Worm (Caenorhabditis elegans) whole organism, late embryonic: Measurements from ENCODE around the gene K09C4.4.

Source experiments
- C38D4.7 ChIP-seq: fragments of 200-800 bp; sonication (Bioruptor generic); optimal IDR thresholded peaks from 2 replicates; lab custom pipeline; 2018; ENCODE audit warnings: mild to moderate bottlenecking, missing genetic modification characterization, moderate library complexity, missing compliant biosample characterization
- T23F11.4 ChIP-seq: fragments of 200-800 bp; sonication (Bioruptor generic); optimal IDR thresholded peaks from 2 replicates; lab custom pipeline; 2018; ENCODE audit warnings: mild to moderate bottlenecking, missing genetic modification characterization, missing compliant biosample characterization
- ahr-1 ChIP-seq: sonication (generic microtip); optimal IDR thresholded peaks from 2 replicates; lab custom pipeline; 2016; ENCODE audit warnings: missing genetic modification characterization, missing compliant biosample characterization
- ama-1 ChIP-seq: fragments of 150-350 bp; optimal IDR thresholded peaks from 2 replicates; lab custom pipeline; 2014
- ceh-14 ChIP-seq: sonication (generic microtip); optimal IDR thresholded peaks from 2 replicates; lab custom pipeline; 2016; ENCODE audit warnings: missing genotype, missing genetic modification characterization, missing compliant biosample characterization
- ceh-18 ChIP-seq: sonication (generic microtip); optimal IDR thresholded peaks from 2 replicates; lab custom pipeline; 2016; ENCODE audit warnings: missing genetic modification characterization, missing compliant biosample characterization
- ceh-2 ChIP-seq: sonication (generic microtip); optimal IDR thresholded peaks from 2 replicates; lab custom pipeline; 2016; ENCODE audit warnings: missing genotype, missing genetic modification characterization, missing compliant biosample characterization
- ceh-22 ChIP-seq: sonication (generic microtip); optimal IDR thresholded peaks from 2 replicates; lab custom pipeline; 2017; ENCODE audit warnings: missing biosample characterization, missing genetic modification characterization
- ceh-24 ChIP-seq: sonication (generic microtip); optimal IDR thresholded peaks from 2 replicates; lab custom pipeline; 2016; ENCODE audit warnings: mild to moderate bottlenecking, missing genetic modification characterization, missing compliant biosample characterization
- ceh-31 ChIP-seq: sonication (generic microtip); optimal IDR thresholded peaks from 2 replicates; lab custom pipeline; 2016; ENCODE audit warnings: missing genetic modification characterization, missing compliant biosample characterization
- ceh-34 ChIP-seq: sonication (generic microtip); optimal IDR thresholded peaks from 2 replicates; lab custom pipeline; 2016; ENCODE audit warnings: mild to moderate bottlenecking, missing genetic modification characterization, missing compliant biosample characterization
- ceh-45 ChIP-seq: fragments of 200-800 bp; sonication (Bioruptor generic); IDR thresholded peaks from 2 replicates; pipeline ENCODE4 v1.3.6; 2022; ENCODE audit warnings: missing genetic modification reagents, missing genetic modification characterization, missing compliant biosample characterization
- ceh-48 ChIP-seq: sonication (generic microtip); optimal IDR thresholded peaks from 2 replicates; lab custom pipeline; 2016; ENCODE audit warnings: missing genetic modification characterization, inconsistent platforms, missing compliant biosample characterization
- ceh-6 ChIP-seq: fragments of 200-800 bp; sonication (Bioruptor generic); optimal IDR thresholded peaks from 2 replicates; lab custom pipeline; 2018; ENCODE audit warnings: mild to moderate bottlenecking, missing genetic modification characterization, missing compliant biosample characterization
- che-1 ChIP-seq: sonication (generic microtip); optimal IDR thresholded peaks from 2 replicates; lab custom pipeline; 2016; ENCODE audit warnings: mild to moderate bottlenecking, missing genetic modification characterization, missing compliant biosample characterization
- dmd-4 ChIP-seq: sonication (generic microtip); optimal IDR thresholded peaks from 2 replicates; lab custom pipeline; 2016; ENCODE audit warnings: borderline replicate concordance, missing genetic modification characterization, missing compliant biosample characterization
- elt-2 ChIP-seq: sonication (generic microtip); optimal IDR thresholded peaks from 2 replicates; lab custom pipeline; 2016; ENCODE audit warnings: missing genetic modification reagents, missing genetic modification characterization, missing compliant biosample characterization
- eyg-1 ChIP-seq: sonication (generic microtip); optimal IDR thresholded peaks from 2 replicates; lab custom pipeline; 2016; ENCODE audit warnings: missing genotype, missing genetic modification characterization, missing compliant biosample characterization
- fax-1 ChIP-seq: sonication (generic microtip); optimal IDR thresholded peaks from 2 replicates; lab custom pipeline; 2016; ENCODE audit warnings: missing genotype, missing genetic modification characterization, missing compliant biosample characterization
- fkh-10 ChIP-seq: fragments of 150-350 bp; optimal IDR thresholded peaks from 2 replicates; lab custom pipeline; 2014; ENCODE audit warnings: missing biosample characterization, missing genetic modification reagents, missing genetic modification characterization
- gmeb-2 ChIP-seq: sonication (generic microtip); optimal IDR thresholded peaks from 2 replicates; lab custom pipeline; 2016; ENCODE audit warnings: missing genetic modification characterization, inconsistent platforms, missing compliant biosample characterization
- hlh-15 ChIP-seq: sonication (generic microtip); optimal IDR thresholded peaks from 2 replicates; lab custom pipeline; 2016; ENCODE audit warnings: missing genetic modification characterization, missing compliant biosample characterization
- hlh-30 ChIP-seq: sonication (generic microtip); optimal IDR thresholded peaks from 2 replicates; lab custom pipeline; 2017; ENCODE audit warnings: antibody characterized with exemption, missing genetic modification characterization, missing compliant biosample characterization; ENCODE audit not compliant: insufficient read depth
- hlh-8 ChIP-seq: sonication (generic microtip); optimal IDR thresholded peaks from 2 replicates; lab custom pipeline; 2016; ENCODE audit warnings: missing genotype, missing genetic modification characterization, missing compliant biosample characterization
- madf-2 ChIP-seq: sonication (generic microtip); optimal IDR thresholded peaks from 2 replicates; lab custom pipeline; 2017; ENCODE audit warnings: missing genetic modification characterization, missing compliant biosample characterization
- mec-3 ChIP-seq: sonication (generic microtip); optimal IDR thresholded peaks from 2 replicates; lab custom pipeline; 2016; ENCODE audit warnings: borderline replicate concordance, missing genetic modification characterization, missing compliant biosample characterization
- nfya-1 ChIP-seq: sonication (generic microtip); optimal IDR thresholded peaks from 2 replicates; lab custom pipeline; 2017; ENCODE audit warnings: missing genetic modification characterization, mild to moderate bottlenecking, missing compliant biosample characterization, antibody characterized with exemption, moderate library complexity
- nhr-232 ChIP-seq: sonication (generic microtip); optimal IDR thresholded peaks from 2 replicates; lab custom pipeline; 2016; ENCODE audit warnings: missing genetic modification characterization, missing compliant biosample characterization
- npax-4 ChIP-seq: sonication (generic microtip); optimal IDR thresholded peaks from 2 replicates; lab custom pipeline; 2016; ENCODE audit warnings: missing genetic modification characterization, missing compliant biosample characterization
- odd-2 ChIP-seq: sonication (generic microtip); optimal IDR thresholded peaks from 2 replicates; lab custom pipeline; 2017; ENCODE audit warnings: antibody characterized with exemption, mild to moderate bottlenecking, missing genetic modification characterization, missing compliant biosample characterization
- pqm-1 ChIP-seq: sonication (generic microtip); optimal IDR thresholded peaks from 2 replicates; lab custom pipeline; 2016; ENCODE audit warnings: missing genetic modification characterization, missing compliant biosample characterization
- pros-1 ChIP-seq: fragments of 150-350 bp; optimal IDR thresholded peaks from 2 replicates; lab custom pipeline; 2014; ENCODE audit warnings: missing biosample characterization, missing genetic modification reagents, missing genetic modification characterization
- rnt-1 ChIP-seq: sonication (generic microtip); optimal IDR thresholded peaks from 2 replicates; lab custom pipeline; 2016; ENCODE audit warnings: missing genetic modification characterization, missing compliant biosample characterization
- tbx-7 ChIP-seq: sonication (generic microtip); optimal IDR thresholded peaks from 2 replicates; lab custom pipeline; 2016; ENCODE audit warnings: missing genotype, missing genetic modification characterization, missing compliant biosample characterization
- unc-3 ChIP-seq, 2 experiments: fragments of 200-800 bp in 1 of 2; sonication (Bioruptor generic) in 1 of 2; sonication (generic microtip) in 1 of 2; conservative IDR thresholded peaks in 1 of 2; optimal IDR thresholded peaks in 1 of 2; 2 replicates each; pipeline versions ENCODE4 v1.3.6 to Lab custom; 2016 to 2022; ENCODE audit warnings: missing compliant biosample characterization in 2 of 2, missing genetic modification characterization in 2 of 2, missing genetic modification reagents in 1 of 2
- unc-55 ChIP-seq: sonication (generic microtip); optimal IDR thresholded peaks from 2 replicates; lab custom pipeline; 2017; ENCODE audit warnings: missing biosample characterization, missing genetic modification reagents, missing genetic modification characterization
- unc-86 ChIP-seq: sonication (generic microtip); optimal IDR thresholded peaks from 2 replicates; lab custom pipeline; 2016; ENCODE audit warnings: missing genetic modification characterization, missing compliant biosample characterization
- zip-5 ChIP-seq: sonication (generic microtip); optimal IDR thresholded peaks from 2 replicates; lab custom pipeline; 2016; ENCODE audit warnings: missing genetic modification characterization, missing compliant biosample characterization
- ztf-16 ChIP-seq: sonication (generic microtip); optimal IDR thresholded peaks from 2 replicates; lab custom pipeline; 2017; ENCODE audit warnings: missing genetic modification characterization, missing compliant biosample characterization

Gene K09C4.4

DNA sequence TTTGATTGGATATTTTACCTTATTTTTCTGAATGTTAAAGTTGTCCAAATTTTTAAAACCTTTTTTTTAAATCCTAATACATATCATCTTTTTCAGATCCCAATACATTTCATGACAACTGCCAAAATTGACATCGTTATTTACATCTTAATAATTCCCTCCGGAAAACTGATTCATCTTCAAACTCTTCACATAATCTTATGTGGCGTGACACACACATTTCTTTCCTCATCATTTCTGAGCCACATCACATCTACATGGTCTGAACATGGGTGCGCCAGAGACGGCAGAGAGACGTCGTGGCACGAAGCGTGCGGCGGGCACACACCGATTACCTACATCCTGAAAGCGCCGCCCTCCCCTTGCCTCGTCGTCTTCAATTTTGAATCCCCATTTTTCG is 36.8 kb upstream of the K09C4.4 start, which contains the start of gene tba-9:
tba-9 (plus strand) TSS at position 301 of the 400 bp plus-strand sequence.
- TF ChIP-seq ceh-18 (tag; lab: Kevin White, UChicago) (no peak), zip-5 (no peak), ceh-34 (tag; lab: Kevin White, UChicago) (no peak), elt-2 (tag; lab: Kevin White, UChicago) (no peak), pros-1 (tag; lab: Kevin White, UChicago) (no peak), ceh-6 (no peak), C38D4.7 (GFP tag; lab: Kevin White, UChicago) (no peak), ztf-16 (tag; lab: Kevin White, UChicago) (no peak), ceh-22 (tag; lab: Kevin White, UChicago) (no peak), ceh-24 (tag; lab: Kevin White, UChicago) (no peak), unc-86 (tag; lab: Kevin White, UChicago) (no peak), odd-2 (no peak), fax-1 (tag; lab: Kevin White, UChicago) (no peak), unc-3 (GFP tag; conservative IDR thresholded peaks at IDR 0.05; lab: Robert Waterston, UW) (no peak), unc-3 (tag; optimal IDR thresholded peaks at IDR 0.05; lab: Kevin White, UChicago) (no peak)

DNA sequence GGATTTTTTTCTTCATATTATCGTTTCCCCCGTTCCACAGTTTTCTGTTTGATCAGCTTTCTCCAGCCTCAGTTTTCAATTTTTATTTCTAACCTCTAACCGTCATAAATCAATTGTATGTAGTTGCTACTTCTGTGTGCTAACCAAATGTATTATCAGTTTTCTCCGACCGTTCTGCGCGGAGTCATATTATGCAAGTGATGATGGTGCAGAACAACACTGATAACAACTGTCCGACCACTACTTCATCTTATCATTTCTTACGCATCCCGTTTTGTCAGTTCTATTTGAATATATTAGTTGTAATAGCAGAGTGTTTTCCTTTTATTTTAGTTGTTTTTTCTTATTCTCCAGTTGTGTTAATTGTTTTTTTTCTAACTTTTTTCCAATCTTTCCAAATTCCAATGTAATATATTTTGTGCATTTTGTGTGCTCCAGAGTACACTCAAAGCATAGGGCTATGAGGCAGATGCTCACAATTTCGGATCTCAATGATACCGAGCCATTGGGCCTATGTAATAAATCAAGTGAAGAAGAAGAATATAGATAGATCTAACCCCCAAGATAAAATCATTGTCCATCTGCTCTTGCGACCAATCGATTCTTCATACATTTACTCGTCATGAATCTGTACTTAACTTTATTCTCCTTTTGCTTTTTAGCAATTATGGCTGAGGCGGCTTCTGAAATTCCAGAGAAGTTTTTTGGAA is 32.3 kb upstream of the K09C4.4 start, which contains the start of gene lbp-3:
lbp-3 (plus strand) TSS at position 589 of the 710 bp plus-strand sequence.
- no peak for TF ChIP-seq eyg-1
- peak; percentile 97 for TF ChIP-seq elt-2 (tag; lab: Kevin White, UChicago)
- TF ChIP-seq che-1 (tag; lab: Kevin White, UChicago), result no peak
- peak; percentile 39 for TF ChIP-seq pqm-1 (tag; lab: Kevin White, UChicago)
- no peak for TF ChIP-seq tbx-7
- peak; percentile 53 for TF ChIP-seq unc-55 (GFP tag; lab: Kevin White, UChicago)
- no peak for TF ChIP-seq T23F11.4
- TF ChIP-seq unc-3 (GFP tag; conservative IDR thresholded peaks at IDR 0.05; lab: Robert Waterston, UW), result no peak
- TF ChIP-seq unc-3 (tag; optimal IDR thresholded peaks at IDR 0.05; lab: Kevin White, UChicago), result no peak
- no peak for TF ChIP-seq ceh-34 (tag; lab: Kevin White, UChicago)
- no peak for TF ChIP-seq fax-1 (tag; lab: Kevin White, UChicago)
- TF ChIP-seq, all 69 proteins: peak for 3

DNA sequence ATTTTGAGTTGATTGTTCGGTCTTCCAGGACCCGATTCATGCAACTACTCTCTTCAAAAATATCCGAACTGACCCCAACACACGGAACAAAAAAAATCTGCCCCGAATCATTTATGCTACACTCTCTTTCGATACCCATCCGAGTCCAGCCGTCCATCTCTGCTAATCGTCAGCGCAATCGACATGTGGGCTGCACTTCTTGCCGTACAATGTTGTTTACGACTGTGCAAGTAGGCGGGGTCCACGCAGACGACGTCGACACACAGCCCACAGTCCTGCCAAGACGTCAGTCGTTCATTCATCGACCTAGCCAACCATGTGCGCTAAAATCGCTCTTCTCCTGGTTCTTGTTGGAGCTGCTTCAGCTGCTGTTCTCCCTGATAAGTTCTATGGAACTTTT is 30.4 kb upstream of the K09C4.4 start, which contains the start of gene lbp-1:
lbp-1 (plus strand) TSS at position 301 of the 400 bp plus-strand sequence.
- TF ChIP-seq hlh-30 (tag; lab: Kevin White, UChicago) (no peak), ceh-48 (no peak), unc-3 (GFP tag; conservative IDR thresholded peaks at IDR 0.05; lab: Robert Waterston, UW) (no peak), unc-3 (tag; optimal IDR thresholded peaks at IDR 0.05; lab: Kevin White, UChicago) (no peak), dmd-4 (tag; lab: Kevin White, UChicago) (no peak), madf-2 (tag; lab: Kevin White, UChicago) (no peak), ceh-18 (tag; lab: Kevin White, UChicago) (no peak), ceh-34 (tag; lab: Kevin White, UChicago) (no peak), mec-3 (no peak), gmeb-2 (no peak), ceh-14 (tag; lab: Kevin White, UChicago) (no peak)

DNA sequence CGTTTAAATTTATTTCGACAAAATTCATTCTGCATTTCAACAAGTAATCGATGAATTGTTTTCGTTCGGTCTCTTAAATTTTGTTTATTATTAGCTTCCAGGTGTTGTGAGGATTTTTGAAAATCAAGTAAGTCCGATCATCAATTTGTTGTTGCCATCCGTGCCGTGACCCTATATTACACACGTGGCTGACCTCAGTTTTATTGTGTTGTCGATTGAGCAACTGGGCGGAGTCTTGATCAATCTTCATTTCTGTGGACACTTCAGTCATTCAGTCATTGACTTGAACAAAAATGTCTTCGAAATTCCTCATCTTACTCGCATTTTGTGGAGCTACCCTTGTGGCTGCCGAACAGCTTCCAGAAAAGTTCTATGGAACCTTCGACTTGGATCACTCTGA is 28.8 kb upstream of the K09C4.4 start, which contains the start of gene lbp-2:
lbp-2 (plus strand) TSS at position 102 of the 400 bp plus-strand sequence.
- TF ChIP-seq npax-4 (tag; lab: Kevin White, UChicago), result no peak
- no peak for TF ChIP-seq zip-5
- TF ChIP-seq ceh-45 (GFP tag; lab: Robert Waterston, UW), result no peak
- TF ChIP-seq nfya-1 (tag; lab: Kevin White, UChicago), result no peak
- TF ChIP-seq ahr-1 (tag; lab: Kevin White, UChicago), result no peak
- TF ChIP-seq mec-3, result no peak
- no peak for TF ChIP-seq hlh-30 (tag; lab: Kevin White, UChicago)
- TF ChIP-seq T23F11.4, result no peak
- no peak for TF ChIP-seq hlh-8
- no peak for TF ChIP-seq ceh-2
- no peak for TF ChIP-seq hlh-15 (tag; lab: Kevin White, UChicago)
- no peak for TF ChIP-seq fkh-10 (GFP tag; lab: Kevin White, UChicago)
- no peak for TF ChIP-seq madf-2 (tag; lab: Kevin White, UChicago)
- no peak for TF ChIP-seq ztf-16 (tag; lab: Kevin White, UChicago)
- TF ChIP-seq rnt-1 (tag; lab: Kevin White, UChicago), result no peak
- TF ChIP-seq ama-1 (lab: Kevin White, UChicago), result no peak
- no peak for TF ChIP-seq nhr-232 (tag; lab: Kevin White, UChicago)
- no peak for TF ChIP-seq ceh-31 (tag; lab: Kevin White, UChicago)
- TF ChIP-seq ceh-34 (tag; lab: Kevin White, UChicago), result no peak
- TF ChIP-seq ceh-14 (tag; lab: Kevin White, UChicago), result no peak
